Fruit fly (Drosophila melanogaster) whole organism, embryonic: Measurements from ENCODE around the gene pigs.

Source experiments
- ATbp ChIP-seq: fragments of 200-800 bp; sonication (Bioruptor generic); optimal IDR thresholded peaks from 2 replicates; lab custom pipeline; 2017; ENCODE audit warnings: missing biosample characterization, mild to moderate bottlenecking, missing genetic modification characterization, missing genetic modification reagents
- CG10431 ChIP-seq: fragments of 200-800 bp; sonication (Bioruptor generic); optimal IDR thresholded peaks from 3 replicates; lab custom pipeline; 2018; ENCODE audit warnings: missing biosample characterization, mild to moderate bottlenecking, missing genetic modification characterization
- CG4328 ChIP-seq: fragments of 200-800 bp; sonication (Bioruptor generic); optimal IDR thresholded peaks from 3 replicates; lab custom pipeline; 2017; ENCODE audit warnings: missing biosample characterization, missing genetic modification reagents, missing genetic modification characterization
- Trl ChIP-seq, 3 experiments: fragments of >200 bp in 2 of 3; fragments of 200-800 bp in 1 of 3; sonication (Bioruptor generic) in 1 of 3; optimal IDR thresholded peaks; 2 replicates in 1 of 3; 3 replicates in 2 of 3; lab custom pipeline; 2016 to 2017; ENCODE audit warnings: missing biosample characterization in 1 of 3, missing genetic modification characterization in 1 of 3
- chinmo ChIP-seq: fragments of 200-800 bp; sonication (Bioruptor generic); IDR thresholded peaks from 4 replicates; pipeline ENCODE4 v1.3.6; 2022; ENCODE audit warnings: missing biosample characterization, missing genetic modification characterization; ENCODE audit not compliant: partially characterized antibody
- jumu ChIP-seq: fragments of 200-800 bp; sonication (Bioruptor generic); optimal IDR thresholded peaks from 3 replicates; lab custom pipeline; 2016; ENCODE audit warnings: missing biosample characterization, missing genetic modification characterization
- slp2 ChIP-seq: fragments of 200-800 bp; sonication (Bioruptor generic); optimal IDR thresholded peaks from 2 replicates; lab custom pipeline; 2016; ENCODE audit warnings: missing biosample characterization, missing genetic modification characterization
- tup ChIP-seq: fragments of 200-800 bp; sonication (Bioruptor generic); optimal IDR thresholded peaks from 2 replicates; lab custom pipeline; 2016; ENCODE audit warnings: missing biosample characterization, mild to moderate bottlenecking, missing genetic modification characterization, moderate library complexity

- TF ChIP-seq Trl (optimal IDR thresholded peaks at IDR 0.05; lab: Kevin White, UChicago) = no peak
- TF ChIP-seq Trl (GFP tag; optimal IDR thresholded peaks at IDR 0.05; lab: Kevin White, UChicago) = no peak
- no peak for TF ChIP-seq tup (GFP tag; lab: Kevin White, UChicago)
- TF ChIP-seq CG4328 (GFP tag; lab: Kevin White, UChicago) = no peak
- no peak for TF ChIP-seq ATbp
- no peak for TF ChIP-seq jumu (GFP tag; lab: Kevin White, UChicago)
- no peak for TF ChIP-seq slp2
- no peak for TF ChIP-seq CG10431 (GFP tag; lab: Kevin White, UChicago)
- 0 out of 4 replicates have a peak, but pooled peaks have one; percentile 11 for TF ChIP-seq chinmo (GFP tag; lab: Robert Waterston, UW)
These were observed 87.4 kb downstream of the pigs start, which contains the start of gene CG44303 for dm6 chrX:6687267-6687666.
